Worm (Caenorhabditis elegans) whole organism, L4/young adult: ENCODE data around the gene ceh-30.

Experiments used
- dao-5 ChIP-seq: sonication (generic microtip); optimal IDR thresholded peaks from 2 replicates; lab custom pipeline; 2016; ENCODE audit warnings: missing genotype, missing genetic modification characterization, moderate library complexity, missing compliant biosample characterization
- him-1 ChIP-seq: sonication (generic microtip); optimal IDR thresholded peaks from 2 replicates; lab custom pipeline; 2016; ENCODE audit warnings: missing genotype, missing genetic modification reagents, missing genetic modification characterization, missing compliant biosample characterization

DNA sequence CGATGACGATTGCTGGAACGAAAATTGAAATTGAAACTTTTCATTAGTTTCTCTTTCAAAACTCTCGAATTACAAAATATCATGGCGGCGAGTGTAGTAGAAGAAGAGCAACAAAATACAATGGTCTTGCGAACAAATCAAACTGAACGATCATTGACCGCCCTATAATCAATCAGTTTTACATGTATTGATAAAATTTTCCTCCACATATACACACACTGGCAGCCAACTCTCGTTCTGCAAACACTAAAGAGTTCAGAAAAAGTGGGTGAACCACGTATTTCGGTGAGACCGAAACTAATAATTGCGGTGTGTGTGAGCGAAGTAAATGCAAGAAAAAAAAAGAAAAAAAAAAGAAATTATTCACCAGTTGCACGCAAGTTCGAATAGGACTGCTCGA lies 16.1 kb upstream of the ceh-30 start:
- no peak for TF ChIP-seq dao-5
- TF ChIP-seq him-1: no peak
